Worm (Caenorhabditis elegans) whole organism, midembryonic: ENCODE data around the gene hid-1.

Source experiments
- T22C8.4 ChIP-seq: fragments of 200-800 bp; sonication (Bioruptor generic); IDR thresholded peaks from 2 replicates; pipeline ENCODE4 v1.3.6; 2022; ENCODE audit warnings: missing genetic modification characterization, missing compliant biosample characterization
- cog-1 ChIP-seq: sonication (generic microtip); optimal IDR thresholded peaks from 2 replicates; lab custom pipeline; 2016; ENCODE audit warnings: missing genetic modification characterization, missing compliant biosample characterization
- flt-1 ChIP-seq: fragments of 200-800 bp; sonication (Bioruptor generic); IDR thresholded peaks from 2 replicates; pipeline ENCODE4 v1.3.6; 2022; ENCODE audit warnings: missing genetic modification characterization, missing compliant biosample characterization
- klf-2 ChIP-seq: fragments of 200-800 bp; sonication (Bioruptor generic); conservative IDR thresholded peaks from 2 replicates; pipeline ENCODE4 v1.3.6; 2022; ENCODE audit warnings: missing genetic modification reagents, missing genetic modification characterization, missing compliant biosample characterization
- med-1 ChIP-seq: sonication (generic microtip); optimal IDR thresholded peaks from 2 replicates; lab custom pipeline; 2017; ENCODE audit warnings: missing genetic modification characterization, mild to moderate bottlenecking, missing compliant biosample characterization, antibody characterized with exemption, missing genetic modification reagents; ENCODE audit not compliant: insufficient read depth
- ref-1 ChIP-seq: fragments of 200-800 bp; sonication (Bioruptor generic); conservative IDR thresholded peaks from 2 replicates; pipeline ENCODE4 v1.3.6; 2022; ENCODE audit warnings: missing genetic modification reagents, missing genetic modification characterization, missing compliant biosample characterization
- tab-1 ChIP-seq: fragments of 200-800 bp; sonication (Bioruptor generic); IDR thresholded peaks from 2 replicates; pipeline ENCODE4 v1.3.6; 2022; ENCODE audit warnings: missing genetic modification characterization, missing compliant biosample characterization
- ztf-29 ChIP-seq: fragments of 200-800 bp; sonication (Bioruptor generic); IDR thresholded peaks from 2 replicates; pipeline ENCODE4 v1.3.6; 2022; ENCODE audit warnings: missing genetic modification reagents, missing genetic modification characterization, missing compliant biosample characterization

DNA sequence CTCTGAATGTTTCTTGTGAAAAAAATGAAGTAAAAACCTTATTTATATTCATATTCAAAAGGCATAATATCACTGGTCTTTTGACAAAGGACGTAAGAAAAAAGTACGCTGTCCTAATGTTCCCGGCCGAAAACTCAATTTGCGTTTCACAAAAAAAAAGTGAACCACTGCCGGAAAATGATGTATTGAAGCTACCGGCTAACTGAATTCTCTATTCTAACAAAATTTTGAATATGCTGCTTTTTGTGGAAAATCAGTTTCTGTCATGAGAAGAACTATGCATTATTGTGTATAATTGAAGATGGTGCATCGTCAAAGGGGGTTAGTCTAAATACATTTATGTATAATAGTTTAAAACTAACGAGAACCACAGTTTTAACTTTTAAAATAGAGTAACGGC lies 5.4 kb downstream of the hid-1 start:
- TF ChIP-seq T22C8.4 (GFP tag; lab: Robert Waterston, UW) (no peak), tab-1 (no peak), klf-2 (GFP tag; lab: Robert Waterston, UW) (no peak), med-1 (GFP tag; lab: Kevin White, UChicago) (no peak), cog-1 (tag; lab: Kevin White, UChicago) (no peak), flt-1 (no peak), ref-1 (GFP tag; lab: Robert Waterston, UW) (no peak), ztf-29 (no peak)
